Fruit fly (Drosophila melanogaster) whole organism, embryonic: ENCODE data around the gene ps.

ENCODE experiments used
- Ada2b ChIP-seq: fragments of 200-800 bp; sonication (Bioruptor generic); IDR thresholded peaks from 2 replicates; pipeline ENCODE4 v1.3.6; 2022; ENCODE audit warnings: missing biosample characterization, missing genetic modification characterization
- Blimp-1 ChIP-seq: fragments of 200-800 bp; sonication (Bioruptor generic); optimal IDR thresholded peaks from 3 replicates; lab custom pipeline; 2018; ENCODE audit warnings: missing biosample characterization, missing genetic modification characterization, mild to moderate bottlenecking, moderate library complexity, missing genetic modification reagents
- CG10543 ChIP-seq: fragments of 200-800 bp; sonication (Bioruptor generic); optimal IDR thresholded peaks from 3 replicates; lab custom pipeline; 2017; ENCODE audit warnings: missing biosample characterization, mild to moderate bottlenecking, missing genetic modification characterization, moderate library complexity
- CG12071 ChIP-seq: fragments of 200-800 bp; sonication (Bioruptor generic); optimal IDR thresholded peaks from 3 replicates; lab custom pipeline; 2018; ENCODE audit warnings: missing biosample characterization, mild to moderate bottlenecking, missing genetic modification characterization
- CG12769 ChIP-seq: fragments of 200-800 bp; sonication (Bioruptor generic); optimal IDR thresholded peaks from 2 replicates; lab custom pipeline; 2019; ENCODE audit warnings: missing biosample characterization, mild to moderate bottlenecking, missing genetic modification characterization, moderate library complexity
- CG14014 ChIP-seq: fragments of 200-800 bp; sonication (Bioruptor generic); IDR thresholded peaks from 2 replicates; pipeline ENCODE4 v1.3.6; 2022; ENCODE audit warnings: missing biosample characterization, missing genetic modification characterization
- CG14441 ChIP-seq: fragments of 200-800 bp; sonication (Bioruptor generic); IDR thresholded peaks from 2 replicates; pipeline ENCODE4 v1.3.6; 2022; ENCODE audit warnings: missing biosample characterization, missing genetic modification characterization
- CG15514 ChIP-seq: fragments of 200-800 bp; sonication (Bioruptor generic); optimal IDR thresholded peaks from 3 replicates; lab custom pipeline; 2017; ENCODE audit warnings: missing biosample characterization, missing genetic modification characterization, mild to moderate bottlenecking, moderate library complexity, missing genetic modification reagents
- CG16779 ChIP-seq: fragments of 200-800 bp; sonication (Bioruptor generic); IDR thresholded peaks from 2 replicates; pipeline ENCODE4 v1.3.6; 2022; ENCODE audit warnings: missing biosample characterization, missing genetic modification characterization
- CG18599 ChIP-seq: fragments of 200-800 bp; sonication (Bioruptor generic); optimal IDR thresholded peaks from 3 replicates; lab custom pipeline; 2017; ENCODE audit warnings: missing biosample characterization, missing genetic modification characterization, mild to moderate bottlenecking, moderate library complexity, missing genetic modification reagents
- CG2199 ChIP-seq: fragments of 200-800 bp; sonication (Bioruptor generic); IDR thresholded peaks from 3 replicates; pipeline ENCODE4 v1.3.6; 2022; ENCODE audit warnings: missing biosample characterization, missing genetic modification characterization
- CG33213 ChIP-seq: fragments of 200-800 bp; sonication (Bioruptor generic); optimal IDR thresholded peaks from 3 replicates; lab custom pipeline; 2016; ENCODE audit warnings: missing biosample characterization, missing genetic modification characterization
- CG7839 ChIP-seq: fragments of 200-800 bp; sonication (Bioruptor generic); optimal IDR thresholded peaks from 3 replicates; lab custom pipeline; 2018; ENCODE audit warnings: missing biosample characterization, mild to moderate bottlenecking, missing genetic modification characterization, moderate library complexity
- CG8359 ChIP-seq: fragments of 200-800 bp; sonication (Bioruptor generic); optimal IDR thresholded peaks from 2 replicates; lab custom pipeline; 2017; ENCODE audit warnings: missing biosample characterization, mild to moderate bottlenecking, missing genetic modification characterization, borderline replicate concordance
- CG9817 ChIP-seq: fragments of 200-800 bp; sonication (Bioruptor generic); optimal IDR thresholded peaks from 2 replicates; lab custom pipeline; 2018; ENCODE audit warnings: missing biosample characterization, mild to moderate bottlenecking, missing genetic modification characterization, moderate library complexity
- D19B ChIP-seq: fragments of 200-800 bp; sonication (Bioruptor generic); optimal IDR thresholded peaks from 2 replicates; lab custom pipeline; 2017; ENCODE audit warnings: missing biosample characterization, mild to moderate bottlenecking, missing genetic modification characterization
- Dbx ChIP-seq: fragments of 200-800 bp; sonication (Bioruptor generic); IDR thresholded peaks from 3 replicates; pipeline ENCODE4 v1.3.6; 2022; ENCODE audit warnings: missing biosample characterization, missing genetic modification characterization
- Med ChIP-seq: fragments of 200-800 bp; sonication (Bioruptor generic); peaks from one replicate; lab custom pipeline; 2016; ENCODE audit warnings: missing biosample characterization, missing genetic modification characterization, mild to moderate bottlenecking, inconsistent platforms, moderate library complexity
- NFAT ChIP-seq: fragments of 200-800 bp; sonication (Bioruptor generic); IDR thresholded peaks from 2 replicates; pipeline ENCODE4 v1.3.6; 2022; ENCODE audit warnings: missing biosample characterization, missing genetic modification characterization
- Pdp1 ChIP-seq, 2 experiments: fragments of 200-800 bp; sonication (Bioruptor generic); optimal IDR thresholded peaks; 3 replicates each; lab custom pipeline; 2016; ENCODE audit warnings: missing biosample characterization in 2 of 2, missing genetic modification characterization in 2 of 2, mild to moderate bottlenecking in 1 of 2, moderate library complexity in 1 of 2
- Rfx ChIP-seq: fragments of 200-800 bp; sonication (Bioruptor generic); IDR thresholded peaks from 2 replicates; pipeline ENCODE4 v1.3.6; 2022; ENCODE audit warnings: missing biosample characterization, missing genetic modification characterization
- Rx ChIP-seq: fragments of 200-800 bp; sonication (Bioruptor generic); IDR thresholded peaks from 2 replicates; pipeline ENCODE4 v1.3.6; 2022; ENCODE audit warnings: missing biosample characterization, missing genetic modification characterization
- Six4 ChIP-seq: fragments of 200-800 bp; sonication (Bioruptor generic); optimal IDR thresholded peaks from 2 replicates; lab custom pipeline; 2016; ENCODE audit warnings: missing biosample characterization, missing genetic modification characterization
- Stat92E ChIP-seq, 3 experiments: fragments of >200 bp in 2 of 3; fragments of 200-800 bp in 1 of 3; sonication (Bioruptor generic) in 1 of 3; optimal IDR thresholded peaks; 2 replicates each; lab custom pipeline; 2017 to 2019; ENCODE audit warnings: missing biosample characterization in 3 of 3, missing genetic modification characterization in 3 of 3, mild to moderate bottlenecking in 1 of 3, moderate library complexity in 1 of 3
- TFAM ChIP-seq: fragments of 200-800 bp; sonication (Bioruptor generic); optimal IDR thresholded peaks from 2 replicates; lab custom pipeline; 2017; ENCODE audit warnings: missing biosample characterization, missing genetic modification characterization, inconsistent platforms
- bab2 ChIP-seq: fragments of 200-800 bp; sonication (Bioruptor generic); optimal IDR thresholded peaks from 2 replicates; lab custom pipeline; 2016; ENCODE audit warnings: missing biosample characterization, missing genetic modification characterization
- crol ChIP-seq: fragments of 200-800 bp; sonication (Bioruptor generic); IDR thresholded peaks from 2 replicates; pipeline ENCODE4 v1.3.6; 2022; ENCODE audit warnings: missing biosample characterization, missing genetic modification characterization
- cwo ChIP-seq: fragments of 200-800 bp; sonication (Bioruptor generic); optimal IDR thresholded peaks from 3 replicates; lab custom pipeline; 2017; ENCODE audit warnings: missing biosample characterization, missing genetic modification characterization, mild to moderate bottlenecking, moderate library complexity, missing genetic modification reagents
- gem ChIP-seq: fragments of 200-800 bp; sonication (Bioruptor generic); optimal IDR thresholded peaks from 2 replicates; lab custom pipeline; 2019; ENCODE audit warnings: missing biosample characterization, mild to moderate bottlenecking, missing genetic modification characterization, moderate library complexity
- h ChIP-seq: fragments of >200 bp; optimal IDR thresholded peaks from 2 replicates; lab custom pipeline; 2017
- lab ChIP-seq: fragments of 200-800 bp; sonication (Bioruptor generic); optimal IDR thresholded peaks from 3 replicates; lab custom pipeline; 2017; ENCODE audit warnings: missing biosample characterization, missing genetic modification characterization, mild to moderate bottlenecking, moderate library complexity, missing genetic modification reagents
- lbe ChIP-seq: fragments of 200-800 bp; sonication (Bioruptor generic); optimal IDR thresholded peaks from 2 replicates; lab custom pipeline; 2016; ENCODE audit warnings: missing biosample characterization, mild to moderate bottlenecking, missing genetic modification characterization
- mam ChIP-seq: fragments of 200-800 bp; sonication (Bioruptor generic); optimal IDR thresholded peaks from 3 replicates; lab custom pipeline; 2016; ENCODE audit warnings: missing biosample characterization, missing genetic modification characterization
- pros ChIP-seq: fragments of 200-800 bp; sonication (Bioruptor generic); optimal IDR thresholded peaks from 3 replicates; lab custom pipeline; 2019; ENCODE audit warnings: missing biosample characterization, mild to moderate bottlenecking, missing genetic modification characterization, moderate library complexity
- sd ChIP-seq: fragments of 200-800 bp; sonication (Bioruptor generic); optimal IDR thresholded peaks from 3 replicates; lab custom pipeline; 2018; ENCODE audit warnings: missing biosample characterization, mild to moderate bottlenecking, missing genetic modification characterization, moderate library complexity
- sens ChIP-seq: fragments of 200-800 bp; sonication (Bioruptor generic); peaks from one replicate; lab custom pipeline; 2016; ENCODE audit warnings: missing biosample characterization, missing genetic modification characterization
- sisA ChIP-seq: fragments of 200-800 bp; sonication (Bioruptor generic); IDR thresholded peaks from 2 replicates; pipeline ENCODE4 v1.3.6; 2022; ENCODE audit warnings: missing biosample characterization, missing genetic modification characterization
- sob ChIP-seq: fragments of 200-800 bp; sonication (Bioruptor generic); IDR thresholded peaks from 2 replicates; pipeline ENCODE4 v1.3.6; 2022; ENCODE audit warnings: missing biosample characterization, missing genetic modification characterization
- stc ChIP-seq: fragments of 200-800 bp; sonication (Bioruptor generic); IDR thresholded peaks from 2 replicates; pipeline ENCODE4 v1.3.6; 2022; ENCODE audit warnings: missing biosample characterization, missing genetic modification characterization
- wdn ChIP-seq: fragments of 200-800 bp; sonication (Bioruptor generic); IDR thresholded peaks from 2 replicates; pipeline ENCODE4 v1.3.6; 2022; ENCODE audit warnings: missing biosample characterization, missing genetic modification characterization

The ps gene

dm6 chr3R:9500193-9501051 is 82.7 kb downstream of the ps start:
- TF ChIP-seq sens (GFP tag; lab: Kevin White, UChicago), result peak; percentile 11
- 0 out of 2 replicates have a peak, but pooled peaks have one; percentile 15 for TF ChIP-seq wdn (GFP tag; lab: Robert Waterston, UW)
- peak; percentile 34 for TF ChIP-seq cwo (GFP tag; lab: Kevin White, UChicago)
- no peak for TF ChIP-seq Six4 (GFP tag; lab: Kevin White, UChicago)
- peak; percentile 43; the same call in 1 of the 2 replicates for TF ChIP-seq Rfx (GFP tag; lab: Robert Waterston, UW)
- TF ChIP-seq Rx (GFP tag; lab: Robert Waterston, UW), result 0 out of 2 replicates have a peak, but pooled peaks have one; percentile 15
- TF ChIP-seq CG18599, result peak; percentile 19
- TF ChIP-seq mam, result peak; percentile 15
- peak; percentile 30 for TF ChIP-seq CG10543 (GFP tag; lab: Kevin White, UChicago)
- TF ChIP-seq CG16779 (GFP tag; lab: Robert Waterston, UW), result 0 out of 2 replicates have a peak, but pooled peaks have one; percentile 55
- TF ChIP-seq CG9817 (tag; lab: Kevin White, UChicago), result peak; percentile 11
- TF ChIP-seq CG8359 (GFP tag; lab: Kevin White, UChicago), result no peak
- peak; percentile 24 for TF ChIP-seq CG15514 (GFP tag; lab: Kevin White, UChicago)
- no peak for TF ChIP-seq CG33213 (GFP tag; lab: Kevin White, UChicago)
- no peak for TF ChIP-seq CG7839 (tag; lab: Kevin White, UChicago)
- TF ChIP-seq Blimp-1 (GFP tag; lab: Kevin White, UChicago), result peak; percentile 68
- no peak for TF ChIP-seq CG14014 (GFP tag; lab: Robert Waterston, UW)
- TF ChIP-seq NFAT, result peak; percentile 38; the same call in 1 of the 2 replicates
- peak; percentile 34; the same call in 1 of the 3 replicates for TF ChIP-seq CG2199 (GFP tag; lab: Robert Waterston, UW)
- TF ChIP-seq crol (GFP tag; lab: Robert Waterston, UW), result 0 out of 2 replicates have a peak, but pooled peaks have one; percentile 6
- peak; percentile 1 for TF ChIP-seq CG12071 (GFP tag; lab: Kevin White, UChicago)
- TF ChIP-seq bab2 (GFP tag; lab: Kevin White, UChicago), result peak; percentile 8
- no peak for TF ChIP-seq sisA (GFP tag; lab: Robert Waterston, UW)
- TF ChIP-seq stc (GFP tag; lab: Robert Waterston, UW), result 0 out of 2 replicates have a peak, but pooled peaks have one; percentile 24
- peak; percentile 84 for TF ChIP-seq D19B (GFP tag; lab: Kevin White, UChicago)
- peak; percentile 42 for TF ChIP-seq sd (tag; lab: Kevin White, UChicago)
- TF ChIP-seq lbe (GFP tag; lab: Kevin White, UChicago), result no peak
- TF ChIP-seq Stat92E (GFP tag; optimal IDR thresholded peaks at IDR 0.05; lab: Kevin White, UChicago), result peak in 1 of 3 experiments; percentile 62
- TF ChIP-seq gem (tag; lab: Kevin White, UChicago), result peak; percentile 4
- TF ChIP-seq CG12769 (tag; lab: Kevin White, UChicago), result peak; percentile 13
- peak; percentile 43 for TF ChIP-seq lab (GFP tag; lab: Kevin White, UChicago)
- TF ChIP-seq Dbx (GFP tag; lab: Robert Waterston, UW), result peak; percentile 21; the same call in 1 of the 3 replicates
- peak in 1 of 2 experiments; percentile 55 for TF ChIP-seq Pdp1 (GFP tag; optimal IDR thresholded peaks at IDR 0.05; lab: Kevin White, UChicago)
- TF ChIP-seq pros (GFP tag; lab: Kevin White, UChicago), result peak; percentile 70
- TF ChIP-seq Ada2b (GFP tag; lab: Robert Waterston, UW), result no peak
- TF ChIP-seq TFAM (GFP tag; lab: Kevin White, UChicago), result no peak
- peak; percentile 66 for TF ChIP-seq Med (GFP tag; lab: Kevin White, UChicago)
- TF ChIP-seq sob, result 0 out of 2 replicates have a peak, but pooled peaks have one; percentile 26
- no peak for TF ChIP-seq h (lab: Kevin White, UChicago)
- 0 out of 2 replicates have a peak, but pooled peaks have one; percentile 15 for TF ChIP-seq CG14441 (GFP tag; lab: Robert Waterston, UW)
